Fruit fly (Drosophila melanogaster) whole organism, embryonic: ENCODE results near the gene ocn.

Experiments used
- Bteb2 ChIP-seq: fragments of 200-800 bp; sonication (Bioruptor generic); optimal IDR thresholded peaks from 2 replicates; lab custom pipeline; 2016; ENCODE audit warnings: missing biosample characterization, missing genetic modification characterization
- CG10462 ChIP-seq: fragments of 200-800 bp; sonication (Bioruptor generic); optimal IDR thresholded peaks from 2 replicates; lab custom pipeline; 2016; ENCODE audit warnings: missing biosample characterization, missing genetic modification characterization
- CG11398 ChIP-seq: fragments of 200-800 bp; sonication (Bioruptor generic); optimal IDR thresholded peaks from 2 replicates; lab custom pipeline; 2016; ENCODE audit warnings: missing biosample characterization, missing genetic modification characterization
- CG9215 ChIP-seq: fragments of 200-800 bp; sonication (Bioruptor generic); IDR thresholded peaks from 2 replicates; pipeline ENCODE4 v1.3.6; 2022; ENCODE audit warnings: missing biosample characterization, missing genetic modification characterization
- CG9932 ChIP-seq: fragments of 200-800 bp; sonication (Bioruptor generic); IDR thresholded peaks from 2 replicates; pipeline ENCODE4 v1.3.6; 2022; ENCODE audit warnings: missing biosample characterization, missing genetic modification characterization
- CTCF ChIP-seq: fragments of 200-800 bp; sonication (Bioruptor generic); optimal IDR thresholded peaks from 2 replicates; lab custom pipeline; 2017; ENCODE audit warnings: missing biosample characterization, mild to moderate bottlenecking, missing genetic modification characterization, moderate library complexity
- Dfd ChIP-seq, 2 experiments: fragments of >200 bp; optimal IDR thresholded peaks; 2 replicates each; lab custom pipeline; 2017; ENCODE audit warnings: missing biosample characterization in 2 of 2, missing genetic modification characterization in 2 of 2
- HLH4C ChIP-seq: fragments of 200-800 bp; sonication (Bioruptor generic); IDR thresholded peaks from 3 replicates; pipeline ENCODE4 v1.3.6; 2022; ENCODE audit warnings: missing biosample characterization, missing genetic modification characterization; ENCODE audit not compliant: partially characterized antibody
- Nf-YC ChIP-seq: fragments of 200-800 bp; optimal IDR thresholded peaks from 3 replicates; lab custom pipeline; 2019; ENCODE audit warnings: missing biosample characterization, mild to moderate bottlenecking, missing genetic modification characterization, moderate library complexity
- hb ChIP-seq: fragments of 200-800 bp; sonication (Bioruptor generic); IDR thresholded peaks from 3 replicates; pipeline ENCODE4 v1.3.6; 2022; ENCODE audit warnings: missing biosample characterization, missing genetic modification characterization; ENCODE audit not compliant: partially characterized antibody
- lola ChIP-seq, 3 experiments: fragments of >200 bp in 2 of 3; fragments of 200-800 bp in 1 of 3; sonication (Bioruptor generic) in 1 of 3; optimal IDR thresholded peaks; 2 replicates each; lab custom pipeline; 2017 to 2019; ENCODE audit warnings: missing biosample characterization in 3 of 3, missing genetic modification characterization in 3 of 3, mild to moderate bottlenecking in 1 of 3, moderate library complexity in 1 of 3
- stc ChIP-seq: fragments of 200-800 bp; sonication (Bioruptor generic); IDR thresholded peaks from 2 replicates; pipeline ENCODE4 v1.3.6; 2022; ENCODE audit warnings: missing biosample characterization, missing genetic modification characterization
- tna ChIP-seq: fragments of 200-800 bp; sonication (Bioruptor generic); IDR thresholded peaks from 2 replicates; pipeline ENCODE4 v1.3.6; 2022; ENCODE audit warnings: missing biosample characterization, missing genetic modification characterization; ENCODE audit not compliant: partially characterized antibody
- trh ChIP-seq: fragments of 200-800 bp; sonication (Bioruptor generic); optimal IDR thresholded peaks from 2 replicates; lab custom pipeline; 2016; ENCODE audit warnings: missing biosample characterization, missing genetic modification characterization

DNA sequence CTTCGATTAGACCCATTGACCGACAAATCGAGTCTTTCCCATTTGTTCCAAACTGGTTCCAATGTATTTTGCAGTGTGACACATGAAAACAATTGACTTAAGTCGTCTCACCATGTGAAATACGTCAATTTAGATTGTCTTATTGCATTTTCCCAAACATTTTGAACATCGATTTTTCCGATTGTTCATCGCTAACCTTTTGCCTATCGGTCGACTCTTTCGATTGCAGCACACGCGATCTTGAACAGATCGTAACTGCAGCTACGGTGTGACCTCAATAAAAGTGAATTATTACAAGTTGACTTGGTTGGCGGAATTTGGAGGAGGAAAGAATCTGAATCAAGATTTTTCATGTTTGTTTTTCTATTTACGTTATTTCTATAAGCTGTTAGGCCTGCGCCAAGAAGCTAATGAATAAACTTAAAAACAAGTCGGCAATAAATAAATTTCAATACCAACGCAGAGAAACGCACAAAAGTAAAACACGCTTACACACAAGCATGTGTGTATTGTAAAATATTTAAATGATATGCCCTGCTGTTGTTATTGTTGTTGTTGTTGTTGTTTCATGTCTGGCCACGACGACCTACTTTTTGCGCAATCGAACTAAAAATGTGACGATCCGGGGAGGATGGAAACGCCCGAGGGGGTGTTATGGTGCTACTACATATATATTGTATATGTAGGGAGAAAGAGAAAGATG is 23.1 kb upstream of the ocn start:
- TF ChIP-seq Dfd (GFP tag; optimal IDR thresholded peaks at IDR 0.05; lab: Kevin White, UChicago) (no peak), CG10462 (GFP tag; lab: Kevin White, UChicago) (no peak), HLH4C (GFP tag; lab: Robert Waterston, UW) (peak; percentile 50; the same call in 2 of the 3 replicates), hb (GFP tag; lab: Robert Waterston, UW) (no peak), Nf-YC (tag; lab: Kevin White, UChicago) (no peak), CG9215 (GFP tag; lab: Robert Waterston, UW) (no peak), CG11398 (GFP tag; lab: Kevin White, UChicago) (no peak), CG9932 (no peak), trh (no peak), CTCF (GFP tag; lab: Kevin White, UChicago) (no peak), stc (GFP tag; lab: Robert Waterston, UW) (no peak), lola (GFP tag; optimal IDR thresholded peaks at IDR 0.05; lab: Kevin White, UChicago) (no peak), tna (no peak), Bteb2 (GFP tag; lab: Kevin White, UChicago) (no peak)
